Fruit fly (Drosophila melanogaster) whole organism, wandering third instar larva: Measurements from ENCODE around the gene CG14537.

Experiments used
- Abd-B ChIP-seq: fragments of >200 bp; optimal IDR thresholded peaks from 2 replicates; lab custom pipeline; 2017; ENCODE audit warnings: missing biosample characterization, missing genetic modification characterization
- CG32264 ChIP-seq: fragments of 200-800 bp; sonication (Bioruptor generic); optimal IDR thresholded peaks from 2 replicates; lab custom pipeline; 2016; ENCODE audit warnings: missing biosample characterization, missing genetic modification characterization
- CG9705 ChIP-seq: fragments of 200-800 bp; sonication (Bioruptor generic); optimal IDR thresholded peaks from 2 replicates; lab custom pipeline; 2018; ENCODE audit warnings: missing biosample characterization, mild to moderate bottlenecking, missing genetic modification characterization
- CrebA ChIP-seq: fragments of 200-800 bp; sonication (Bioruptor generic); optimal IDR thresholded peaks from 2 replicates; lab custom pipeline; 2016; ENCODE audit warnings: missing biosample characterization, mild to moderate bottlenecking, missing genetic modification characterization, borderline replicate concordance
- Dfd ChIP-seq: fragments of >200 bp; optimal IDR thresholded peaks from 2 replicates; lab custom pipeline; 2017; ENCODE audit warnings: missing biosample characterization, missing genetic modification characterization
- Dif ChIP-seq: fragments of 200-275, 200-300 bp; sonication (Bioruptor generic); optimal IDR thresholded peaks from 2 replicates; lab custom pipeline; 2018; ENCODE audit warnings: missing biosample characterization, missing genetic modification characterization; ENCODE audit not compliant: partially characterized antibody
- GATAd ChIP-seq: sonication (Bioruptor generic); optimal IDR thresholded peaks from 2 replicates; lab custom pipeline; 2016; ENCODE audit warnings: missing biosample characterization, missing genetic modification characterization
- HLH106 ChIP-seq: fragments of 200-800 bp; optimal IDR thresholded peaks from 3 replicates; lab custom pipeline; 2019; ENCODE audit warnings: missing biosample characterization, mild to moderate bottlenecking, missing genetic modification characterization, moderate library complexity
- Hnf4 ChIP-seq: fragments of 200-800 bp; sonication (Bioruptor generic); optimal IDR thresholded peaks from 2 replicates; lab custom pipeline; 2016; ENCODE audit warnings: missing biosample characterization, mild to moderate bottlenecking, missing genetic modification characterization
- Hr78 ChIP-seq: fragments of >200 bp; optimal IDR thresholded peaks from 2 replicates; lab custom pipeline; 2017; ENCODE audit warnings: missing biosample characterization, missing genetic modification characterization
- Hr83 ChIP-seq: fragments of 200-300 bp; sonication (Bioruptor generic); optimal IDR thresholded peaks from 2 replicates; lab custom pipeline; 2016; ENCODE audit warnings: missing biosample characterization, mild to moderate bottlenecking, missing genetic modification characterization, moderate library complexity; ENCODE audit not compliant: poor library complexity, severe bottlenecking
- Jra ChIP-seq: sonication (Bioruptor generic); optimal IDR thresholded peaks from 2 replicates; lab custom pipeline; 2016; ENCODE audit warnings: missing biosample characterization, missing genetic modification characterization
- Mio ChIP-seq: sonication (Bioruptor generic); optimal IDR thresholded peaks from 2 replicates; lab custom pipeline; 2016; ENCODE audit warnings: missing biosample characterization, missing genetic modification characterization
- Myc ChIP-seq: fragments of >200 bp; optimal IDR thresholded peaks from 2 replicates; lab custom pipeline; 2017
- N ChIP-seq: fragments of >200 bp; optimal IDR thresholded peaks from 2 replicates; lab custom pipeline; 2018; ENCODE audit warnings: missing biosample characterization, missing external identifiers, missing genetic modification characterization
- OdsH ChIP-seq: fragments of 200-800 bp; sonication (Bioruptor generic); optimal IDR thresholded peaks from 2 replicates; lab custom pipeline; 2016; ENCODE audit warnings: missing biosample characterization, mild to moderate bottlenecking, missing genetic modification characterization
- Sp1 ChIP-seq: fragments of 200-800 bp; sonication (Bioruptor generic); optimal IDR thresholded peaks from 3 replicates; lab custom pipeline; 2019; ENCODE audit warnings: missing biosample characterization, mild to moderate bottlenecking, missing genetic modification characterization, moderate library complexity
- br ChIP-seq: fragments of 200-800 bp; sonication (Bioruptor generic); optimal IDR thresholded peaks from 2 replicates; lab custom pipeline; 2016; ENCODE audit warnings: missing biosample characterization, missing genetic modification characterization
- brk ChIP-seq: fragments of 200-800 bp; sonication (Bioruptor generic); optimal IDR thresholded peaks from 2 replicates; lab custom pipeline; 2016; ENCODE audit warnings: missing biosample characterization, mild to moderate bottlenecking, missing genetic modification characterization
- dl ChIP-seq, 2 experiments: fragments of 175-275, 200-275 bp in 1 of 2; fragments of 200-275 bp in 1 of 2; sonication (Bioruptor generic); optimal IDR thresholded peaks; lab custom pipeline; 2018; ENCODE audit warnings: mild to moderate bottlenecking in 2 of 2, missing biosample characterization in 2 of 2, missing genetic modification characterization in 2 of 2, moderate library complexity in 2 of 2; ENCODE audit not compliant: partially characterized antibody in 2 of 2, insufficient read depth in 1 of 2
- dmrt93B ChIP-seq: fragments of 200-800 bp; sonication (Bioruptor generic); optimal IDR thresholded peaks from 2 replicates; lab custom pipeline; 2018; ENCODE audit warnings: missing biosample characterization, mild to moderate bottlenecking, missing genetic modification characterization
- dsf ChIP-seq: sonication (Bioruptor generic); optimal IDR thresholded peaks from 2 replicates; lab custom pipeline; 2016; ENCODE audit warnings: missing biosample characterization, missing genetic modification characterization, borderline replicate concordance
- ey ChIP-seq: fragments of 200-800 bp; sonication (Bioruptor generic); optimal IDR thresholded peaks from 2 replicates; lab custom pipeline; 2016; ENCODE audit warnings: missing biosample characterization, missing genetic modification characterization
- foxo ChIP-seq, 2 experiments: fragments of 200-800 bp; sonication (Bioruptor generic); optimal IDR thresholded peaks; 2 replicates in 1 of 2; 3 replicates in 1 of 2; lab custom pipeline; 2016 to 2017; ENCODE audit warnings: missing biosample characterization in 2 of 2, missing genetic modification characterization in 2 of 2
- h ChIP-seq: fragments of 200-800 bp; sonication (Bioruptor generic); optimal IDR thresholded peaks from 3 replicates; lab custom pipeline; 2016; ENCODE audit warnings: missing biosample characterization, mild to moderate bottlenecking, missing genetic modification characterization
- jim ChIP-seq: fragments of 175-275, 200-325 bp; sonication (Bioruptor generic); optimal IDR thresholded peaks from 2 replicates; lab custom pipeline; 2016; ENCODE audit warnings: missing biosample characterization, mild to moderate bottlenecking, missing genetic modification characterization
- lola ChIP-seq: fragments of >200 bp; optimal IDR thresholded peaks from 2 replicates; lab custom pipeline; 2017; ENCODE audit warnings: missing biosample characterization, missing genetic modification characterization
- pan ChIP-seq: fragments of >200 bp; optimal IDR thresholded peaks from 2 replicates; lab custom pipeline; 2017
- psq ChIP-seq: fragments of 200-800 bp; sonication (Bioruptor generic); optimal IDR thresholded peaks from 3 replicates; lab custom pipeline; 2017; ENCODE audit warnings: missing biosample characterization, mild to moderate bottlenecking, missing genetic modification characterization, moderate library complexity
- rgr ChIP-seq: fragments of 200-800 bp; sonication (Bioruptor generic); optimal IDR thresholded peaks from 3 replicates; lab custom pipeline; 2016; ENCODE audit warnings: missing biosample characterization, mild to moderate bottlenecking, missing genetic modification characterization
- sage ChIP-seq: fragments of 200-800 bp; sonication (Bioruptor generic); optimal IDR thresholded peaks from 2 replicates; lab custom pipeline; 2016; ENCODE audit warnings: missing biosample characterization, mild to moderate bottlenecking, missing genetic modification characterization
- sv ChIP-seq: fragments of 200-800 bp; sonication (Bioruptor generic); optimal IDR thresholded peaks from 3 replicates; lab custom pipeline; 2016; ENCODE audit warnings: missing biosample characterization, missing genetic modification characterization
- tai ChIP-seq: sonication (Bioruptor generic); optimal IDR thresholded peaks from 2 replicates; lab custom pipeline; 2016; ENCODE audit warnings: missing biosample characterization, missing genetic modification characterization
- woc ChIP-seq: sonication (Bioruptor generic); optimal IDR thresholded peaks from 2 replicates; lab custom pipeline; 2016; ENCODE audit warnings: missing biosample characterization, mild to moderate bottlenecking, missing genetic modification characterization

The CG14537 gene

dm6 chr2L:7813357-7813756 is 26.9 kb upstream of the CG14537 start:
- TF ChIP-seq tai (GFP tag; lab: Kevin White, UChicago) (no peak), Mio (GFP tag; lab: Kevin White, UChicago) (no peak), OdsH (peak; percentile 2), GATAd (GFP tag; lab: Kevin White, UChicago) (no peak), brk (no peak), woc (GFP tag; lab: Kevin White, UChicago) (no peak), pan (lab: Kevin White, UChicago) (no peak), ey (GFP tag; lab: Kevin White, UChicago) (no peak), lola (GFP tag; lab: Kevin White, UChicago) (no peak), foxo (GFP tag; optimal IDR thresholded peaks at IDR 0.05; lab: Kevin White, UChicago) (no peak), N (no peak), Dfd (GFP tag; lab: Kevin White, UChicago) (no peak), dmrt93B (GFP tag; lab: Kevin White, UChicago) (no peak), Abd-B (GFP tag; lab: Kevin White, UChicago) (no peak), dsf (no peak), br (no peak), HLH106 (tag; lab: Kevin White, UChicago) (no peak), CrebA (GFP tag; lab: Kevin White, UChicago) (no peak), Dif (GFP tag; lab: Kevin White, UChicago) (no peak), psq (GFP tag; lab: Kevin White, UChicago) (no peak), Hr78 (GFP tag; lab: Kevin White, UChicago) (no peak), h (GFP tag; lab: Kevin White, UChicago) (peak; percentile 65), Jra (GFP tag; lab: Kevin White, UChicago) (no peak), Hr83 (peak; percentile 88), rgr (GFP tag; lab: Kevin White, UChicago) (peak; percentile 20), Myc (lab: Kevin White, UChicago) (no peak), CG9705 (GFP tag; lab: Kevin White, UChicago) (peak; percentile 47), Hnf4 (GFP tag; lab: Kevin White, UChicago) (no peak), sv (GFP tag; lab: Kevin White, UChicago) (peak; percentile 6), jim (GFP tag; lab: Kevin White, UChicago) (no peak), CG32264 (no peak), dl (GFP tag; optimal IDR thresholded peaks at IDR 0.05; lab: Kevin White, UChicago; ENCODE audit: insufficient read depth in 1 of 2, partially characterized antibody in 2 of 2) (no peak), sage (GFP tag; lab: Kevin White, UChicago) (peak; percentile 19)

- no peak for TF ChIP-seq Hr78 (GFP tag; lab: Kevin White, UChicago)
- TF ChIP-seq CG9705 (GFP tag; lab: Kevin White, UChicago) = no peak
- no peak for TF ChIP-seq dmrt93B (GFP tag; lab: Kevin White, UChicago)
- no peak for TF ChIP-seq brk
- no peak for TF ChIP-seq OdsH
- no peak for TF ChIP-seq foxo (GFP tag; optimal IDR thresholded peaks at IDR 0.05; lab: Kevin White, UChicago)
- TF ChIP-seq Jra (GFP tag; lab: Kevin White, UChicago) = no peak
- TF ChIP-seq Sp1 (GFP tag; lab: Kevin White, UChicago) = no peak
- TF ChIP-seq Dfd (GFP tag; lab: Kevin White, UChicago) = no peak
- TF ChIP-seq pan (lab: Kevin White, UChicago) = no peak
- TF ChIP-seq Myc (lab: Kevin White, UChicago) = no peak
- no peak for TF ChIP-seq dl (GFP tag; optimal IDR thresholded peaks at IDR 0.05; lab: Kevin White, UChicago; ENCODE audit: insufficient read depth in 1 of 2, partially characterized antibody in 2 of 2)
- TF ChIP-seq Hr83 = no peak
- no peak for TF ChIP-seq Abd-B (GFP tag; lab: Kevin White, UChicago)
- TF ChIP-seq Hnf4 (GFP tag; lab: Kevin White, UChicago) = no peak
Observed at dm6 chr2L:7820408-7820807, 19.8 kb upstream of the CG14537 start.

- no peak for TF ChIP-seq N
- TF ChIP-seq psq (GFP tag; lab: Kevin White, UChicago) = no peak
- no peak for TF ChIP-seq br
- no peak for TF ChIP-seq Jra (GFP tag; lab: Kevin White, UChicago)
- no peak for TF ChIP-seq tai (GFP tag; lab: Kevin White, UChicago)
- no peak for TF ChIP-seq HLH106 (tag; lab: Kevin White, UChicago)
- no peak for TF ChIP-seq Dfd (GFP tag; lab: Kevin White, UChicago)
- no peak for TF ChIP-seq CrebA (GFP tag; lab: Kevin White, UChicago)
- TF ChIP-seq CG32264 = no peak
- TF ChIP-seq lola (GFP tag; lab: Kevin White, UChicago) = no peak
- no peak for TF ChIP-seq ey (GFP tag; lab: Kevin White, UChicago)
- no peak for TF ChIP-seq Myc (lab: Kevin White, UChicago)
- no peak for TF ChIP-seq jim (GFP tag; lab: Kevin White, UChicago)
- no peak for TF ChIP-seq Abd-B (GFP tag; lab: Kevin White, UChicago)
Observed at dm6 chr2L:7820851-7821250, 19.4 kb upstream of the CG14537 start, which contains the start of gene CG7115. Gene CG7115 (plus strand): TSS chr2L:7821151.
